Comparison of ENCODE assay signal across 4 fruit fly cellular contexts in genomic region chr2L:13000393-13001001, dm6.
TF ChIP-seq lines count a peak whose summit lies in the region.

Gene Yip1d1, minus strand, starts transcription at chr2L:13000635.

- TF ChIP-seq CTCF in whole organism, embryonic (GFP tag; optimal IDR thresholded peaks at IDR 0.05; lab: Kevin White, UChicago): peak; percentile 34

TF ChIP-seq in whole organism, adult, 20 proteins besides CTCF, POLR2A, EP300 and RAD21:
- peak; percentile 49 for TF ChIP-seq bab1 (GFP tag; optimal IDR thresholded peaks at IDR 0.05; lab: Kevin White, UChicago)
- TF ChIP-seq CG14711 (tag; optimal IDR thresholded peaks at IDR 0.05; lab: Kevin White, UChicago): no peak
- TF ChIP-seq CG11617 (GFP tag; optimal IDR thresholded peaks at IDR 0.05; lab: Kevin White, UChicago): no peak
- no peak for TF ChIP-seq CG1620 (GFP tag; optimal IDR thresholded peaks at IDR 0.05; lab: Kevin White, UChicago)
- TF ChIP-seq Clk (GFP tag; optimal IDR thresholded peaks at IDR 0.05; lab: Kevin White, UChicago): no peak
- TF ChIP-seq ovo (GFP tag; optimal IDR thresholded peaks at IDR 0.05; lab: Kevin White, UChicago): no peak
- no peak for TF ChIP-seq CG7045 (GFP tag; optimal IDR thresholded peaks at IDR 0.05; lab: Kevin White, UChicago)
- no peak for TF ChIP-seq CG5204 (GFP tag; optimal IDR thresholded peaks at IDR 0.05; lab: Kevin White, UChicago)
- no peak for TF ChIP-seq toe (GFP tag; optimal IDR thresholded peaks at IDR 0.05; lab: Kevin White, UChicago)
- TF ChIP-seq pad (GFP tag; optimal IDR thresholded peaks at IDR 0.05; lab: Kevin White, UChicago): no peak
- TF ChIP-seq CG12768 (GFP tag; optimal IDR thresholded peaks at IDR 0.05; lab: Kevin White, UChicago): no peak
- no peak for TF ChIP-seq CG33017 (tag; optimal IDR thresholded peaks at IDR 0.05; lab: Kevin White, UChicago)
- TF ChIP-seq cic (GFP tag; optimal IDR thresholded peaks at IDR 0.05; lab: Kevin White, UChicago): peak; percentile 19
- no peak for TF ChIP-seq Hr96 (GFP tag; optimal IDR thresholded peaks at IDR 0.05; lab: Kevin White, UChicago)
- TF ChIP-seq kay (GFP tag; lab: Kevin White, UChicago; ENCODE audit: borderline replicate concordance): peak; percentile 94
- TF ChIP-seq Crg-1 (GFP tag; optimal IDR thresholded peaks at IDR 0.05; lab: Kevin White, UChicago): no peak
- no peak for TF ChIP-seq cnc (optimal IDR thresholded peaks at IDR 0.05; lab: Kevin White, UChicago)
- no peak for TF ChIP-seq tj (GFP tag; optimal IDR thresholded peaks at IDR 0.05; lab: Kevin White, UChicago)
- no peak for TF ChIP-seq Mnt (GFP tag; optimal IDR thresholded peaks at IDR 0.05; lab: Kevin White, UChicago)
- no peak for TF ChIP-seq CG7101 (tag; optimal IDR thresholded peaks at IDR 0.05; lab: Kevin White, UChicago)

TF ChIP-seq in whole organism, embryonic, 481 proteins besides CTCF, POLR2A, EP300 and RAD21 (continues in another document):
- no peak for TF ChIP-seq Hr3 (GFP tag; optimal IDR thresholded peaks at IDR 0.05; lab: Kevin White, UChicago)
- TF ChIP-seq CG1233 (GFP tag; optimal IDR thresholded peaks at IDR 0.05; lab: Kevin White, UChicago): no peak
- TF ChIP-seq CG4617 (GFP tag; optimal IDR thresholded peaks at IDR 0.05; lab: Kevin White, UChicago; ENCODE audit: borderline replicate concordance): peak; percentile 65
- peak; percentile 97 for TF ChIP-seq Bgb (GFP tag; IDR thresholded peaks at IDR 0.05; lab: Robert Waterston, UW; ENCODE audit: partially characterized antibody)
- peak; percentile 6 for TF ChIP-seq CG2712 (tag; optimal IDR thresholded peaks at IDR 0.05; lab: Kevin White, UChicago)
- TF ChIP-seq CG42726 (GFP tag; IDR thresholded peaks at IDR 0.05; lab: Robert Waterston, UW; ENCODE audit: partially characterized antibody): peak; percentile 73; the same call in 1 of the 2 replicates
- TF ChIP-seq nerfin-2 (GFP tag; IDR thresholded peaks at IDR 0.05; lab: Robert Waterston, UW; ENCODE audit: partially characterized antibody): peak; percentile 95
- peak; percentile 98 for TF ChIP-seq Dref (GFP tag; IDR thresholded peaks at IDR 0.05; lab: Robert Waterston, UW)
- peak; percentile 86 for TF ChIP-seq BEAF-32 (GFP tag; optimal IDR thresholded peaks at IDR 0.05; lab: Kevin White, UChicago)
- peak; percentile 93 for TF ChIP-seq ato (GFP tag; IDR thresholded peaks at IDR 0.05; lab: Robert Waterston, UW; ENCODE audit: partially characterized antibody)
- TF ChIP-seq bbx (GFP tag; IDR thresholded peaks at IDR 0.05; lab: Robert Waterston, UW; ENCODE audit: partially characterized antibody): peak; percentile 96
- peak; percentile 1 for TF ChIP-seq CG33213 (GFP tag; optimal IDR thresholded peaks at IDR 0.05; lab: Kevin White, UChicago)
- TF ChIP-seq gcm (GFP tag; optimal IDR thresholded peaks at IDR 0.05; lab: Kevin White, UChicago): no peak
- peak; percentile 23 for TF ChIP-seq Ets97D (GFP tag; optimal IDR thresholded peaks at IDR 0.05; lab: Kevin White, UChicago)
- peak; percentile 98 for TF ChIP-seq zen2 (GFP tag; IDR thresholded peaks at IDR 0.05; lab: Robert Waterston, UW; ENCODE audit: partially characterized antibody)
- TF ChIP-seq HmgZ (tag; optimal IDR thresholded peaks at IDR 0.05; lab: Kevin White, UChicago): peak; percentile 43
- TF ChIP-seq CG10267 (tag; optimal IDR thresholded peaks at IDR 0.05; lab: Kevin White, UChicago): peak; percentile 52
- TF ChIP-seq sens (GFP tag; lab: Kevin White, UChicago): peak; percentile 85
- no peak for TF ChIP-seq cato (GFP tag; optimal IDR thresholded peaks at IDR 0.05; lab: Kevin White, UChicago; ENCODE audit: borderline replicate concordance)
- peak; percentile 94 for TF ChIP-seq E2f2 (GFP tag; IDR thresholded peaks at IDR 0.05; lab: Robert Waterston, UW)
- TF ChIP-seq Sry-δ (GFP tag; optimal IDR thresholded peaks at IDR 0.05; lab: Kevin White, UChicago): peak; percentile 89
- TF ChIP-seq MESR4 (GFP tag; optimal IDR thresholded peaks at IDR 0.05; lab: Kevin White, UChicago): peak; percentile 43
- no peak for TF ChIP-seq CG34376 (GFP tag; optimal IDR thresholded peaks at IDR 0.05; lab: Kevin White, UChicago)

TF ChIP-seq in whole organism, prepupa, 60 proteins besides CTCF, POLR2A, EP300 and RAD21:
- TF ChIP-seq Eip78C (GFP tag; lab: Kevin White, UChicago) (peak; percentile 53), lz (GFP tag; optimal IDR thresholded peaks at IDR 0.05; lab: Kevin White, UChicago) (no peak), esn (GFP tag; optimal IDR thresholded peaks at IDR 0.05; lab: Kevin White, UChicago) (peak; percentile 16)

TF ChIP-seq in whole organism, pupa, 21 proteins besides CTCF, POLR2A, EP300 and RAD21:
- TF ChIP-seq CG17806 (tag; optimal IDR thresholded peaks at IDR 0.05; lab: Kevin White, UChicago): no peak
- TF ChIP-seq Ets98B (GFP tag; IDR thresholded peaks at IDR 0.05; lab: Robert Waterston, UW): peak; percentile 8; the same call in 1 of the 2 replicates
